Fruit fly (Drosophila melanogaster) whole organism, embryonic: Measurements from ENCODE around the gene Cyp313b1.
A peak's percentile ranks its signal among the peaks of the same experiment; 100 is the strongest.

Source experiments
- Awh ChIP-seq: fragments of 200-800 bp; sonication (Bioruptor generic); IDR thresholded peaks from 2 replicates; pipeline ENCODE4, ENCODE4 v1.3.6; 2022; ENCODE audit warnings: missing biosample characterization, missing genetic modification characterization
- CG10147 ChIP-seq: fragments of 200-800 bp; sonication (Bioruptor generic); optimal IDR thresholded peaks from 2 replicates; lab custom pipeline; 2019; ENCODE audit warnings: missing biosample characterization, mild to moderate bottlenecking, missing genetic modification characterization, moderate library complexity
- CG10267 ChIP-seq: fragments of 200-800 bp; sonication (Bioruptor generic); optimal IDR thresholded peaks from 2 replicates; lab custom pipeline; 2018; ENCODE audit warnings: missing biosample characterization, mild to moderate bottlenecking, missing genetic modification characterization, moderate library complexity
- CG10565 ChIP-seq: fragments of 200-800 bp; sonication (Bioruptor generic); optimal IDR thresholded peaks from 3 replicates; lab custom pipeline; 2016; ENCODE audit warnings: missing biosample characterization, mild to moderate bottlenecking, missing genetic modification characterization
- CG10654 ChIP-seq: fragments of 200-800 bp; sonication (Bioruptor generic); optimal IDR thresholded peaks from 2 replicates; lab custom pipeline; 2016; ENCODE audit warnings: missing biosample characterization, missing genetic modification characterization
- CG10959 ChIP-seq: fragments of 200-800 bp; sonication (Bioruptor generic); IDR thresholded peaks from 2 replicates; pipeline ENCODE4 v1.3.6; 2022; ENCODE audit warnings: missing biosample characterization, missing genetic modification characterization
- CG11085 ChIP-seq: fragments of 200-800 bp; sonication (Bioruptor generic); IDR thresholded peaks from 2 replicates; pipeline ENCODE4 v1.3.6; 2022; ENCODE audit warnings: missing biosample characterization, missing genetic modification characterization
- CG1233 ChIP-seq: fragments of 200-800 bp; sonication (Bioruptor generic); optimal IDR thresholded peaks from 4 replicates; lab custom pipeline; 2018; ENCODE audit warnings: missing biosample characterization, mild to moderate bottlenecking, missing genetic modification characterization
- CG13287 ChIP-seq: fragments of 200-800 bp; sonication (Bioruptor generic); IDR thresholded peaks from 2 replicates; pipeline ENCODE4 v1.3.6; 2022; ENCODE audit warnings: missing biosample characterization, missing genetic modification characterization; ENCODE audit not compliant: partially characterized antibody
- CG17568 ChIP-seq: fragments of 200-800 bp; sonication (Bioruptor generic); optimal IDR thresholded peaks from 2 replicates; lab custom pipeline; 2018; ENCODE audit warnings: missing biosample characterization, mild to moderate bottlenecking, missing genetic modification characterization, moderate library complexity
- CG1832 ChIP-seq: fragments of 200-800 bp; sonication (Bioruptor generic); optimal IDR thresholded peaks from 2 replicates; lab custom pipeline; 2017; ENCODE audit warnings: missing biosample characterization, mild to moderate bottlenecking, missing genetic modification characterization, inconsistent platforms
- CG32532 ChIP-seq: fragments of 200-800 bp; sonication (Bioruptor generic); IDR thresholded peaks from 2 replicates; pipeline ENCODE4 v1.3.6; 2022; ENCODE audit warnings: missing biosample characterization, missing genetic modification characterization
- CG34422 ChIP-seq: fragments of 200-800 bp; sonication (Bioruptor generic); IDR thresholded peaks from 3 replicates; pipeline ENCODE4 v1.3.6; 2022; ENCODE audit warnings: missing biosample characterization, missing genetic modification characterization
- CG4404 ChIP-seq: fragments of 200-800 bp; sonication (Bioruptor generic); IDR thresholded peaks from 2 replicates; pipeline ENCODE4 v1.3.6; 2022; ENCODE audit warnings: missing biosample characterization, missing genetic modification characterization
- CG4707 ChIP-seq: fragments of 200-800 bp; sonication (Bioruptor generic); optimal IDR thresholded peaks from 2 replicates; lab custom pipeline; 2018; ENCODE audit warnings: missing biosample characterization, mild to moderate bottlenecking, missing genetic modification characterization, moderate library complexity
- CG4730 ChIP-seq: fragments of 200-800 bp; sonication (Bioruptor generic); IDR thresholded peaks from 2 replicates; pipeline ENCODE4 v1.3.6; 2022; ENCODE audit warnings: missing biosample characterization, missing genetic modification characterization
- CG6683 ChIP-seq: fragments of 200-800 bp; sonication (Bioruptor generic); optimal IDR thresholded peaks from 2 replicates; lab custom pipeline; 2017; ENCODE audit warnings: missing biosample characterization, mild to moderate bottlenecking, missing genetic modification characterization, missing genetic modification reagents
- CG7357 ChIP-seq: fragments of 200-800 bp; sonication (Bioruptor generic); IDR thresholded peaks from 3 replicates; pipeline ENCODE4 v1.3.6; 2022; ENCODE audit warnings: missing biosample characterization, missing genetic modification characterization
- CG9727 ChIP-seq: fragments of 200-800 bp; sonication (Bioruptor generic); optimal IDR thresholded peaks from 3 replicates; lab custom pipeline; 2017; ENCODE audit warnings: missing biosample characterization, mild to moderate bottlenecking, missing genetic modification characterization
- CG9876 ChIP-seq: fragments of 200-800 bp; sonication (Bioruptor generic); optimal IDR thresholded peaks from 2 replicates; lab custom pipeline; 2016; ENCODE audit warnings: missing biosample characterization, missing genetic modification characterization
- Camta ChIP-seq: fragments of 200-800 bp; sonication (Bioruptor generic); optimal IDR thresholded peaks from 2 replicates; lab custom pipeline; 2016; ENCODE audit warnings: missing biosample characterization, missing genetic modification characterization
- D19B ChIP-seq: fragments of 200-800 bp; sonication (Bioruptor generic); optimal IDR thresholded peaks from 2 replicates; lab custom pipeline; 2017; ENCODE audit warnings: missing biosample characterization, mild to moderate bottlenecking, missing genetic modification characterization
- Deaf1 ChIP-seq: fragments of 200-800 bp; optimal IDR thresholded peaks from 3 replicates; lab custom pipeline; 2019; ENCODE audit warnings: missing biosample characterization, mild to moderate bottlenecking, missing genetic modification characterization, moderate library complexity
- Dp ChIP-seq: fragments of 200-800 bp; sonication (Bioruptor generic); optimal IDR thresholded peaks from 2 replicates; lab custom pipeline; 2018; ENCODE audit warnings: missing biosample characterization, mild to moderate bottlenecking, missing genetic modification characterization, moderate library complexity
- MESR4 ChIP-seq: fragments of 200-800 bp; sonication (Bioruptor generic); optimal IDR thresholded peaks from 2 replicates; lab custom pipeline; 2018; ENCODE audit warnings: missing biosample characterization, mild to moderate bottlenecking, missing genetic modification characterization, moderate library complexity
- Med ChIP-seq: fragments of 200-800 bp; sonication (Bioruptor generic); peaks from one replicate; lab custom pipeline; 2016; ENCODE audit warnings: missing biosample characterization, missing genetic modification characterization, mild to moderate bottlenecking, inconsistent platforms, moderate library complexity
- NfI ChIP-seq: fragments of 200-800 bp; sonication (Bioruptor generic); optimal IDR thresholded peaks from 3 replicates; lab custom pipeline; 2018; ENCODE audit warnings: missing biosample characterization, mild to moderate bottlenecking, missing genetic modification characterization, moderate library complexity
- Six4 ChIP-seq: fragments of 200-800 bp; sonication (Bioruptor generic); optimal IDR thresholded peaks from 2 replicates; lab custom pipeline; 2016; ENCODE audit warnings: missing biosample characterization, missing genetic modification characterization
- Tbp ChIP-seq: fragments of >200 bp; optimal IDR thresholded peaks from 2 replicates; lab custom pipeline; 2018; ENCODE audit warnings: missing biosample characterization, missing genetic modification characterization
- chif ChIP-seq, 2 experiments: fragments of 200-800 bp; sonication (Bioruptor generic); optimal IDR thresholded peaks; 3 replicates each; lab custom pipeline; 2016; ENCODE audit warnings: missing biosample characterization in 2 of 2, missing genetic modification characterization in 2 of 2
- chn ChIP-seq: fragments of 200-800 bp; sonication (Bioruptor generic); optimal IDR thresholded peaks from 2 replicates; lab custom pipeline; 2016; ENCODE audit warnings: missing biosample characterization, missing genetic modification characterization
- crc ChIP-seq: fragments of 200-800 bp; sonication (Bioruptor generic); optimal IDR thresholded peaks from 2 replicates; lab custom pipeline; 2016; ENCODE audit warnings: missing biosample characterization, missing genetic modification characterization
- croc ChIP-seq: fragments of 200-800 bp; sonication (Bioruptor generic); conservative IDR thresholded peaks from 3 replicates; pipeline ENCODE4 v1.3.6; 2022; ENCODE audit warnings: missing biosample characterization, missing genetic modification characterization
- ems ChIP-seq: fragments of 200-800 bp; sonication (Bioruptor generic); optimal IDR thresholded peaks from 3 replicates; lab custom pipeline; 2016; ENCODE audit warnings: missing biosample characterization, missing genetic modification characterization
- ewg ChIP-seq: fragments of 200-800 bp; sonication (Bioruptor generic); optimal IDR thresholded peaks from 3 replicates; lab custom pipeline; 2017; ENCODE audit warnings: mild to moderate bottlenecking, missing biosample characterization, missing genetic modification reagents, missing genetic modification characterization
- jing ChIP-seq: fragments of 200-800 bp; sonication (Bioruptor generic); optimal IDR thresholded peaks from 2 replicates; lab custom pipeline; 2018; ENCODE audit warnings: missing biosample characterization, mild to moderate bottlenecking, missing genetic modification characterization
- nau ChIP-seq: fragments of 200-800 bp; sonication (Bioruptor generic); optimal IDR thresholded peaks from 3 replicates; lab custom pipeline; 2017; ENCODE audit warnings: missing biosample characterization, mild to moderate bottlenecking, missing genetic modification characterization, missing genetic modification reagents
- nom ChIP-seq: fragments of 200-800 bp; sonication (Bioruptor generic); optimal IDR thresholded peaks from 2 replicates; lab custom pipeline; 2017; ENCODE audit warnings: missing biosample characterization, missing genetic modification characterization, mild to moderate bottlenecking, moderate library complexity, missing genetic modification reagents
- p53 ChIP-seq: fragments of 200-800 bp; sonication (Bioruptor generic); optimal IDR thresholded peaks from 2 replicates; lab custom pipeline; 2016; ENCODE audit warnings: missing biosample characterization, missing genetic modification characterization
- ro ChIP-seq: fragments of 200-800 bp; sonication (Bioruptor generic); IDR thresholded peaks from 2 replicates; pipeline ENCODE4 v1.3.6; 2022; ENCODE audit warnings: missing biosample characterization, missing genetic modification characterization
- sens ChIP-seq: fragments of 200-800 bp; sonication (Bioruptor generic); peaks from one replicate; lab custom pipeline; 2016; ENCODE audit warnings: missing biosample characterization, missing genetic modification characterization
- tio ChIP-seq: fragments of 200-800 bp; sonication (Bioruptor generic); optimal IDR thresholded peaks from 2 replicates; lab custom pipeline; 2017; ENCODE audit warnings: missing biosample characterization, missing genetic modification characterization, inconsistent platforms
- yki ChIP-seq: fragments of >200 bp; optimal IDR thresholded peaks from 3 replicates; lab custom pipeline; 2018
- zen ChIP-seq: fragments of 200-800 bp; sonication (Bioruptor generic); optimal IDR thresholded peaks from 3 replicates; lab custom pipeline; 2018; ENCODE audit warnings: missing biosample characterization, mild to moderate bottlenecking, missing genetic modification characterization, moderate library complexity
- zfh2 ChIP-seq: fragments of 200-800 bp; sonication (Bioruptor generic); optimal IDR thresholded peaks from 2 replicates; lab custom pipeline; 2016; ENCODE audit warnings: missing biosample characterization, missing genetic modification characterization

Cyp313b1 gene

DNA sequence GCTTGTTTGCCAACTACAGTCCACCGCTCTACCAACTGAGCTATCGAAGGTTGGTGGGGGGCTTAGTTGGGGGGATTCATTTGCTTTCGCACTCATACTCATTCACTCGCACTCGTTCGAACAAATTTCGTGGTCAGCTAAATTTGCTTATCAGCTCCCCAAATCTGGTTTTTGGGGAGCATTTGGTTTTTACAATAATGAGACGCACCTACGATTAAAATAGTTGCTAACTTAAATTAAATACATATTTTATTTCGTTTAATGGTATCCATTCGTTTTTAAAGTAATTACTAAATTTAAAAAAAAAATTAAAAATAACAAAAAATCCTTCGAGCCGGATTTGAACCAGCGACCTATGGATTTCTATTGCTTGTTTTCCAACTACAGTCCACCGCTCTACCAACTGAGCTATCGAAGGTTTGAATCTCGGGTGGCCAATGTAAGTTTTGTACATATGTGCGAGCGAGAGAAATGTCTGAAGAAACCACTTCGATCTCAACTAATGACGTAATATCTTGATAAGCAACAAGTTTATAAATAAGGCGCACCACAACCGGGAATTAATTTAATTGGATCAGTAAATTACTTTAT lies 3.0 kb downstream of the Cyp313b1 start (continued):
- no peak for TF ChIP-seq ewg (GFP tag; lab: Kevin White, UChicago)
- no peak for TF ChIP-seq crc (GFP tag; lab: Kevin White, UChicago)
- TF ChIP-seq CG9727 (GFP tag; lab: Kevin White, UChicago) = no peak
- no peak for TF ChIP-seq Awh (GFP tag; lab: Robert Waterston, UW)
- TF ChIP-seq CG10565 (GFP tag; lab: Kevin White, UChicago) = no peak
- no peak for TF ChIP-seq ro
- no peak for TF ChIP-seq CG4707 (GFP tag; lab: Kevin White, UChicago)
- no peak for TF ChIP-seq CG17568
- no peak for TF ChIP-seq CG1233
- no peak for TF ChIP-seq CG10959
- TF ChIP-seq CG7357 (GFP tag; lab: Robert Waterston, UW) = no peak
- no peak for TF ChIP-seq CG4730 (GFP tag; lab: Robert Waterston, UW)
- TF ChIP-seq croc = no peak
- TF ChIP-seq CG1832 (GFP tag; lab: Kevin White, UChicago) = no peak
- TF ChIP-seq tio (GFP tag; lab: Kevin White, UChicago) = no peak
- TF ChIP-seq Camta (GFP tag; lab: Kevin White, UChicago) = no peak
- TF ChIP-seq yki (lab: Kevin White, UChicago) = no peak
- no peak for TF ChIP-seq CG9876 (GFP tag; lab: Kevin White, UChicago)
- TF ChIP-seq D19B (GFP tag; lab: Kevin White, UChicago) = no peak
- no peak for TF ChIP-seq chn (GFP tag; lab: Kevin White, UChicago)
- no peak for TF ChIP-seq CG34422 (GFP tag; lab: Robert Waterston, UW)
- TF ChIP-seq Dp (GFP tag; lab: Kevin White, UChicago) = no peak
- TF ChIP-seq sens (GFP tag; lab: Kevin White, UChicago) = peak; percentile 62
- no peak for TF ChIP-seq CG10147 (GFP tag; lab: Kevin White, UChicago)
- TF ChIP-seq Six4 (GFP tag; lab: Kevin White, UChicago) = no peak
- no peak for TF ChIP-seq ems (GFP tag; lab: Kevin White, UChicago)
- peak; percentile 22; the same call in 1 of the 2 replicates for TF ChIP-seq CG13287
- TF ChIP-seq zfh2 (GFP tag; lab: Kevin White, UChicago) = no peak
- TF ChIP-seq nau (GFP tag; lab: Kevin White, UChicago) = no peak
- no peak for TF ChIP-seq CG6683 (GFP tag; lab: Kevin White, UChicago)
- no peak for TF ChIP-seq CG10267 (tag; lab: Kevin White, UChicago)
- no peak for TF ChIP-seq zen (tag; lab: Kevin White, UChicago)
- no peak for TF ChIP-seq p53 (GFP tag; lab: Kevin White, UChicago)
- TF ChIP-seq CG32532 (GFP tag; lab: Robert Waterston, UW) = no peak
- no peak for TF ChIP-seq nom (GFP tag; lab: Kevin White, UChicago)
- no peak for TF ChIP-seq chif (GFP tag; optimal IDR thresholded peaks at IDR 0.05; lab: Kevin White, UChicago)
- no peak for TF ChIP-seq MESR4 (GFP tag; lab: Kevin White, UChicago)
- no peak for TF ChIP-seq CG11085 (GFP tag; lab: Robert Waterston, UW)
- TF ChIP-seq Tbp (GFP tag; lab: Kevin White, UChicago) = no peak
- TF ChIP-seq Deaf1 = no peak
- TF ChIP-seq NfI (GFP tag; lab: Kevin White, UChicago) = no peak
- TF ChIP-seq CG4404 = no peak
- TF ChIP-seq jing (GFP tag; lab: Kevin White, UChicago) = no peak
- peak; percentile 32 for TF ChIP-seq Med (GFP tag; lab: Kevin White, UChicago)
- no peak for TF ChIP-seq CG10654 (GFP tag; lab: Kevin White, UChicago)
